Worm (Caenorhabditis elegans): ENCODE results near the gene swt-4.

DNA sequence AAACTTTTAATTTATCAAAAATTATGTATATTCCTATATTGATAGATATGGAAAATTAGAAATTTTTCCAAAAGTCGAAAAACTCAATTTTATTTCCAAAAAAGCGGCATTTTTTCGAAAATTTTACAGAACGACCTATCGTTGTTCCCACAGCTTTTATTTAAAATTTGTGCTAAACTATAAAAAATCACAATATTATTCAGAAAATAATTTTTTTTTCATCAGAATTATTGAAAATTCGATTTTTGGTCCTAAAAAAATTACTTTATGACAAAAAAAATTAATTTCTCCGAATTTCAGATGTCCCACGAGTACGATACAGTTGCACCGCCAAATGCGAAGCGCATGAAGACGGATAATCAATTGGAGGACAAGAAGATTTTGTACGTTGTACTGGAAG lies 20.3 kb upstream of the swt-4 start, which contains the start of gene emg-1:
- TF ChIP-seq aly-2 (tag; optimal IDR thresholded peaks at IDR 0.05) (no peak), snpc-4 (tag; optimal IDR thresholded peaks at IDR 0.05) (no peak), lsy-12 (tag; optimal IDR thresholded peaks at IDR 0.05) (no peak), nhr-43 (tag; optimal IDR thresholded peaks at IDR 0.05; ENCODE audit: poor library complexity, severe bottlenecking) (no peak), ztf-11 (tag; optimal IDR thresholded peaks at IDR 0.05) (no peak), lin-15B (tag; optimal IDR thresholded peaks at IDR 0.05) (no peak), mdl-1 (tag; optimal IDR thresholded peaks at IDR 0.05) (no peak), ama-1 (optimal IDR thresholded peaks at IDR 0.05) (no peak), ceh-9 (tag; optimal IDR thresholded peaks at IDR 0.05) (no peak), skn-1 (tag; optimal IDR thresholded peaks at IDR 0.05) (no peak)

Measured in whole organism, L3 larva.